Fruit fly (Drosophila melanogaster) whole organism, embryonic: ENCODE data around the gene CG1840.

Source experiments
- ATbp ChIP-seq: fragments of 200-800 bp; sonication (Bioruptor generic); optimal IDR thresholded peaks from 2 replicates; lab custom pipeline; 2017; ENCODE audit warnings: missing biosample characterization, mild to moderate bottlenecking, missing genetic modification characterization, missing genetic modification reagents
- Asciz ChIP-seq: fragments of 200-800 bp; sonication (Bioruptor generic); optimal IDR thresholded peaks from 2 replicates; lab custom pipeline; 2017; ENCODE audit warnings: missing biosample characterization, mild to moderate bottlenecking, missing genetic modification characterization, missing genetic modification reagents
- B-H2 ChIP-seq: fragments of 200-800 bp; sonication (Bioruptor generic); optimal IDR thresholded peaks from 2 replicates; lab custom pipeline; 2018; ENCODE audit warnings: missing biosample characterization, mild to moderate bottlenecking, missing genetic modification characterization
- CG10959 ChIP-seq: fragments of 200-800 bp; sonication (Bioruptor generic); IDR thresholded peaks from 2 replicates; pipeline ENCODE4 v1.3.6; 2022; ENCODE audit warnings: missing biosample characterization, missing genetic modification characterization
- CG12299 ChIP-seq: fragments of 200-800 bp; sonication (Bioruptor generic); optimal IDR thresholded peaks from 2 replicates; lab custom pipeline; 2018; ENCODE audit warnings: missing biosample characterization, mild to moderate bottlenecking, missing genetic modification characterization
- CG14014 ChIP-seq: fragments of 200-800 bp; sonication (Bioruptor generic); IDR thresholded peaks from 2 replicates; pipeline ENCODE4 v1.3.6; 2022; ENCODE audit warnings: missing biosample characterization, missing genetic modification characterization
- CG14050 ChIP-seq: fragments of 200-800 bp; sonication (Bioruptor generic); IDR thresholded peaks from 3 replicates; pipeline ENCODE4 v1.3.6; 2022; ENCODE audit warnings: missing biosample characterization, missing genetic modification characterization
- CG14965 ChIP-seq: fragments of 200-800 bp; sonication (Bioruptor generic); optimal IDR thresholded peaks from 2 replicates; lab custom pipeline; 2016; ENCODE audit warnings: missing biosample characterization, missing genetic modification characterization, borderline replicate concordance
- CG1602 ChIP-seq: fragments of 200-800 bp; sonication (Bioruptor generic); optimal IDR thresholded peaks from 3 replicates; lab custom pipeline; 2016; ENCODE audit warnings: missing biosample characterization, missing genetic modification characterization
- CG16815 ChIP-seq: fragments of 200-800 bp; sonication (Bioruptor generic); optimal IDR thresholded peaks from 3 replicates; lab custom pipeline; 2017; ENCODE audit warnings: missing biosample characterization, mild to moderate bottlenecking, missing genetic modification characterization
- CG17359 ChIP-seq: fragments of 200-800 bp; sonication (Bioruptor generic); optimal IDR thresholded peaks from 3 replicates; lab custom pipeline; 2018; ENCODE audit warnings: missing biosample characterization, mild to moderate bottlenecking, missing genetic modification characterization, moderate library complexity
- CG17912 ChIP-seq: fragments of 200-800 bp; sonication (Bioruptor generic); optimal IDR thresholded peaks from 2 replicates; lab custom pipeline; 2018; ENCODE audit warnings: missing biosample characterization, mild to moderate bottlenecking, missing genetic modification characterization
- CG2120 ChIP-seq: fragments of 200-800 bp; sonication (Bioruptor generic); optimal IDR thresholded peaks from 3 replicates; lab custom pipeline; 2016; ENCODE audit warnings: missing biosample characterization, missing genetic modification characterization
- CG32772 ChIP-seq: fragments of 200-800 bp; sonication (Bioruptor generic); IDR thresholded peaks from 2 replicates; pipeline ENCODE4 v1.3.6; 2022; ENCODE audit warnings: missing biosample characterization, missing genetic modification characterization
- CG33557 ChIP-seq: fragments of 200-800 bp; sonication (Bioruptor generic); optimal IDR thresholded peaks from 2 replicates; lab custom pipeline; 2019; ENCODE audit warnings: missing biosample characterization, mild to moderate bottlenecking, missing genetic modification characterization, moderate library complexity
- CG3847 ChIP-seq: fragments of 200-800 bp; sonication (Bioruptor generic); IDR thresholded peaks from 2 replicates; pipeline ENCODE4 v1.3.6; 2022; ENCODE audit warnings: missing biosample characterization, missing genetic modification characterization
- CG4820 ChIP-seq: fragments of 200-800 bp; sonication (Bioruptor generic); optimal IDR thresholded peaks from 3 replicates; lab custom pipeline; 2016; ENCODE audit warnings: missing biosample characterization, missing genetic modification characterization
- CG7745 ChIP-seq: fragments of 200-800 bp; sonication (Bioruptor generic); optimal IDR thresholded peaks from 2 replicates; lab custom pipeline; 2018; ENCODE audit warnings: missing biosample characterization, mild to moderate bottlenecking, missing genetic modification characterization, moderate library complexity
- CG8478 ChIP-seq: fragments of >200 bp; optimal IDR thresholded peaks from 2 replicates; lab custom pipeline; 2018
- CG9215 ChIP-seq: fragments of 200-800 bp; sonication (Bioruptor generic); IDR thresholded peaks from 2 replicates; pipeline ENCODE4 v1.3.6; 2022; ENCODE audit warnings: missing biosample characterization, missing genetic modification characterization
- CG9932 ChIP-seq: fragments of 200-800 bp; sonication (Bioruptor generic); IDR thresholded peaks from 2 replicates; pipeline ENCODE4 v1.3.6; 2022; ENCODE audit warnings: missing biosample characterization, missing genetic modification characterization
- CTCF ChIP-seq: fragments of 200-800 bp; sonication (Bioruptor generic); optimal IDR thresholded peaks from 2 replicates; lab custom pipeline; 2017; ENCODE audit warnings: missing biosample characterization, mild to moderate bottlenecking, missing genetic modification characterization, moderate library complexity
- Chrac-16 ChIP-seq: fragments of 200-800 bp; sonication (Bioruptor generic); optimal IDR thresholded peaks from 3 replicates; lab custom pipeline; 2016; ENCODE audit warnings: missing biosample characterization, missing genetic modification characterization
- Dip3 ChIP-seq: fragments of 200-800 bp; sonication (Bioruptor generic); optimal IDR thresholded peaks from 3 replicates; lab custom pipeline; 2016; ENCODE audit warnings: missing biosample characterization, missing genetic modification characterization
- Doc3 ChIP-seq: fragments of 200-800 bp; sonication (Bioruptor generic); IDR thresholded peaks from 3 replicates; pipeline ENCODE4 v1.3.6; 2022; ENCODE audit warnings: missing biosample characterization, missing genetic modification characterization; ENCODE audit not compliant: partially characterized antibody
- Dp ChIP-seq: fragments of 200-800 bp; sonication (Bioruptor generic); optimal IDR thresholded peaks from 2 replicates; lab custom pipeline; 2018; ENCODE audit warnings: missing biosample characterization, mild to moderate bottlenecking, missing genetic modification characterization, moderate library complexity
- E2f1 ChIP-seq: fragments of 200-800 bp; sonication (Bioruptor generic); IDR thresholded peaks from 2 replicates; pipeline ENCODE4 v1.3.6; 2022; ENCODE audit warnings: missing biosample characterization, missing genetic modification characterization
- GATAe ChIP-seq: fragments of 200-800 bp; sonication (Bioruptor generic); conservative IDR thresholded peaks from 2 replicates; pipeline ENCODE4 v1.3.6; 2022; ENCODE audit warnings: missing biosample characterization, missing genetic modification characterization
- Gug ChIP-seq: fragments of 200-800 bp; sonication (Bioruptor generic); IDR thresholded peaks from 4 replicates; pipeline ENCODE4 v1.3.6; 2022; ENCODE audit warnings: missing biosample characterization, missing genetic modification characterization
- Hmx ChIP-seq: fragments of 200-800 bp; sonication (Bioruptor generic); optimal IDR thresholded peaks from 2 replicates; lab custom pipeline; 2016; ENCODE audit warnings: missing biosample characterization, missing genetic modification characterization
- MESR4 ChIP-seq: fragments of 200-800 bp; sonication (Bioruptor generic); optimal IDR thresholded peaks from 2 replicates; lab custom pipeline; 2018; ENCODE audit warnings: missing biosample characterization, mild to moderate bottlenecking, missing genetic modification characterization, moderate library complexity
- Meics ChIP-seq: fragments of 200-800 bp; sonication (Bioruptor generic); optimal IDR thresholded peaks from 2 replicates; lab custom pipeline; 2017; ENCODE audit warnings: missing biosample characterization, mild to moderate bottlenecking, missing genetic modification characterization
- NK7.1 ChIP-seq: fragments of 200-800 bp; sonication (Bioruptor generic); optimal IDR thresholded peaks from 3 replicates; lab custom pipeline; 2016; ENCODE audit warnings: missing biosample characterization, missing genetic modification characterization
- Oli ChIP-seq: fragments of 200-800 bp; sonication (Bioruptor generic); optimal IDR thresholded peaks from 2 replicates; lab custom pipeline; 2018; ENCODE audit warnings: missing biosample characterization, mild to moderate bottlenecking, missing genetic modification characterization, moderate library complexity
- Scr ChIP-seq: fragments of 200-800 bp; sonication (Bioruptor generic); IDR thresholded peaks from 2 replicates; pipeline ENCODE4 v1.3.6; 2022; ENCODE audit warnings: missing biosample characterization, missing genetic modification characterization; ENCODE audit not compliant: partially characterized antibody
- Sry-β ChIP-seq: fragments of 200-800 bp; sonication (Bioruptor generic); optimal IDR thresholded peaks from 2 replicates; lab custom pipeline; 2018; ENCODE audit warnings: missing biosample characterization, mild to moderate bottlenecking, missing genetic modification characterization, moderate library complexity
- YL-1 ChIP-seq: fragments of 200-800 bp; sonication (Bioruptor generic); optimal IDR thresholded peaks from 3 replicates; lab custom pipeline; 2017; ENCODE audit warnings: missing biosample characterization, mild to moderate bottlenecking, missing genetic modification characterization
- ato ChIP-seq: fragments of 200-800 bp; sonication (Bioruptor generic); IDR thresholded peaks from 2 replicates; pipeline ENCODE4 v1.3.6; 2022; ENCODE audit warnings: missing biosample characterization, missing genetic modification characterization; ENCODE audit not compliant: partially characterized antibody
- br ChIP-seq: fragments of >200 bp; optimal IDR thresholded peaks from 2 replicates; lab custom pipeline; 2017
- cato ChIP-seq: fragments of 200-800 bp; sonication (Bioruptor generic); optimal IDR thresholded peaks from 2 replicates; lab custom pipeline; 2016; ENCODE audit warnings: missing biosample characterization, missing genetic modification characterization, borderline replicate concordance
- croc ChIP-seq: fragments of 200-800 bp; sonication (Bioruptor generic); conservative IDR thresholded peaks from 3 replicates; pipeline ENCODE4 v1.3.6; 2022; ENCODE audit warnings: missing biosample characterization, missing genetic modification characterization
- dysf ChIP-seq: fragments of 200-800 bp; sonication (Bioruptor generic); IDR thresholded peaks from 3 replicates; pipeline ENCODE4 v1.3.6; 2022; ENCODE audit warnings: missing biosample characterization, missing genetic modification characterization
- ems ChIP-seq: fragments of 200-800 bp; sonication (Bioruptor generic); optimal IDR thresholded peaks from 3 replicates; lab custom pipeline; 2016; ENCODE audit warnings: missing biosample characterization, missing genetic modification characterization
- fu2 ChIP-seq: fragments of 200-800 bp; sonication (Bioruptor generic); optimal IDR thresholded peaks from 2 replicates; lab custom pipeline; 2016; ENCODE audit warnings: missing biosample characterization, missing genetic modification characterization
- gem ChIP-seq: fragments of 200-800 bp; sonication (Bioruptor generic); optimal IDR thresholded peaks from 2 replicates; lab custom pipeline; 2019; ENCODE audit warnings: missing biosample characterization, mild to moderate bottlenecking, missing genetic modification characterization, moderate library complexity
- kay ChIP-seq: fragments of 200-800 bp; sonication (Bioruptor generic); optimal IDR thresholded peaks from 2 replicates; lab custom pipeline; 2016; ENCODE audit warnings: missing biosample characterization, missing genetic modification characterization
- nerfin-1 ChIP-seq: fragments of 200-800 bp; sonication (Bioruptor generic); optimal IDR thresholded peaks from 3 replicates; lab custom pipeline; 2019; ENCODE audit warnings: missing biosample characterization, mild to moderate bottlenecking, missing genetic modification characterization, moderate library complexity
- prd ChIP-seq, 3 experiments: fragments of >200 bp in 2 of 3; fragments of 200-800 bp in 1 of 3; sonication (Bioruptor generic) in 1 of 3; optimal IDR thresholded peaks in 2 of 3; IDR thresholded peaks in 1 of 3; 2 replicates in 2 of 3; 3 replicates in 1 of 3; pipeline versions ENCODE4 v1.3.6 to Lab custom; 2017 to 2022; ENCODE audit warnings: missing biosample characterization in 1 of 3, missing genetic modification characterization in 1 of 3
- sna ChIP-seq: fragments of 200-800 bp; sonication (Bioruptor generic); IDR thresholded peaks from 2 replicates; pipeline ENCODE4 v1.3.6; 2022; ENCODE audit warnings: missing biosample characterization, missing genetic modification characterization; ENCODE audit not compliant: partially characterized antibody
- ttk ChIP-seq: fragments of 200-800 bp; sonication (Bioruptor generic); IDR thresholded peaks from 2 replicates; pipeline ENCODE4 v2.1.2; 2022; ENCODE audit warnings: missing biosample characterization, missing genetic modification characterization
- z ChIP-seq: fragments of 200-800 bp; sonication (Bioruptor generic); IDR thresholded peaks from 3 replicates; pipeline ENCODE4 v1.3.6; 2022; ENCODE audit warnings: missing biosample characterization, missing genetic modification characterization
- zen ChIP-seq: fragments of 200-800 bp; sonication (Bioruptor generic); optimal IDR thresholded peaks from 3 replicates; lab custom pipeline; 2018; ENCODE audit warnings: missing biosample characterization, mild to moderate bottlenecking, missing genetic modification characterization, moderate library complexity

The CG1840 gene

dm6 chrX:11885356-11885755 lies 2.8 kb upstream of the CG1840 start (continued):
- no peak for TF ChIP-seq CG14050 (GFP tag; lab: Robert Waterston, UW)
- TF ChIP-seq br (lab: Kevin White, UChicago), result no peak
- no peak for TF ChIP-seq z (GFP tag; lab: Robert Waterston, UW)
- TF ChIP-seq cato (GFP tag; lab: Kevin White, UChicago), result no peak
- TF ChIP-seq CG16815 (GFP tag; lab: Kevin White, UChicago), result no peak
- TF ChIP-seq CG33557 (GFP tag; lab: Kevin White, UChicago), result no peak
- peak; percentile 15 for TF ChIP-seq Chrac-16 (GFP tag; lab: Kevin White, UChicago)
- peak; percentile 48 for TF ChIP-seq CG3847 (GFP tag; lab: Robert Waterston, UW)
- peak; percentile 10 for TF ChIP-seq Dip3
- no peak for TF ChIP-seq CG17912 (GFP tag; lab: Kevin White, UChicago)
- no peak for TF ChIP-seq CG9215 (GFP tag; lab: Robert Waterston, UW)
- no peak for TF ChIP-seq CG7745 (tag; lab: Kevin White, UChicago)
- TF ChIP-seq dysf, result peak; percentile 60; the same call in 2 of the 3 replicates
- no peak for TF ChIP-seq CG32772 (GFP tag; lab: Robert Waterston, UW)
- peak; percentile 32 for TF ChIP-seq ATbp (GFP tag; lab: Kevin White, UChicago)
- TF ChIP-seq CG14014 (GFP tag; lab: Robert Waterston, UW), result no peak
- TF ChIP-seq NK7.1 (GFP tag; lab: Kevin White, UChicago), result no peak
- TF ChIP-seq gem (tag; lab: Kevin White, UChicago), result peak; percentile 71
- TF ChIP-seq Sry-β, result no peak
- no peak for TF ChIP-seq croc (GFP tag; lab: Robert Waterston, UW)
- TF ChIP-seq CG8478 (lab: Kevin White, UChicago), result no peak
- TF ChIP-seq CG2120, result peak; percentile 40
- no peak for TF ChIP-seq ttk (GFP tag; lab: Robert Waterston, UW)
- TF ChIP-seq kay (GFP tag; lab: Kevin White, UChicago), result no peak
- TF ChIP-seq Oli (tag; lab: Kevin White, UChicago), result peak; percentile 60
- no peak for TF ChIP-seq Gug (GFP tag; lab: Robert Waterston, UW)
- TF ChIP-seq CG1602 (GFP tag; lab: Kevin White, UChicago), result no peak
- TF ChIP-seq ems (GFP tag; lab: Kevin White, UChicago), result no peak
- peak; percentile 0 for TF ChIP-seq nerfin-1 (tag; lab: Kevin White, UChicago)
- peak; percentile 62 for TF ChIP-seq Meics (GFP tag; lab: Kevin White, UChicago)
- TF ChIP-seq CG14965 (GFP tag; lab: Kevin White, UChicago), result no peak
- TF ChIP-seq CTCF (GFP tag; lab: Kevin White, UChicago), result no peak
- TF ChIP-seq GATAe (GFP tag; lab: Robert Waterston, UW), result no peak
- TF ChIP-seq sna (GFP tag; lab: Robert Waterston, UW), result no peak
- TF ChIP-seq B-H2 (GFP tag; lab: Kevin White, UChicago), result peak; percentile 18
- TF ChIP-seq YL-1 (GFP tag; lab: Kevin White, UChicago), result no peak
- no peak for TF ChIP-seq CG12299 (tag; lab: Kevin White, UChicago)
- TF ChIP-seq CG9932 (GFP tag; lab: Robert Waterston, UW), result peak; percentile 58
- no peak for TF ChIP-seq Hmx (GFP tag; lab: Kevin White, UChicago)
- no peak for TF ChIP-seq ato (GFP tag; lab: Robert Waterston, UW)
- TF ChIP-seq E2f1 (GFP tag; lab: Robert Waterston, UW), result no peak
- TF ChIP-seq prd (optimal IDR thresholded peaks at IDR 0.05; lab: Kevin White, UChicago), result no peak
- TF ChIP-seq prd (GFP tag; IDR thresholded peaks at IDR 0.05; lab: Robert Waterston, UW), result 0 out of 3 replicates have a peak, but pooled peaks have one; percentile 18
- no peak for TF ChIP-seq fu2 (GFP tag; lab: Kevin White, UChicago)
- TF ChIP-seq Asciz (GFP tag; lab: Kevin White, UChicago), result no peak
- no peak for TF ChIP-seq MESR4 (GFP tag; lab: Kevin White, UChicago)
- no peak for TF ChIP-seq CG4820 (GFP tag; lab: Kevin White, UChicago)
- TF ChIP-seq CG17359 (tag; lab: Kevin White, UChicago), result peak; percentile 37
- no peak for TF ChIP-seq Dp
- no peak for TF ChIP-seq Doc3 (GFP tag; lab: Robert Waterston, UW)
- no peak for TF ChIP-seq Scr
- no peak for TF ChIP-seq CG10959 (GFP tag; lab: Robert Waterston, UW)
- TF ChIP-seq zen (tag; lab: Kevin White, UChicago), result no peak
